Fruit fly (Drosophila melanogaster): Measurements from ENCODE around the gene CG10793.
A peak's percentile ranks its signal among the peaks of the same experiment; 100 is the strongest.

The CG10793 gene

dm6 chrX:3349598-3350237, 33.5 kb upstream of the CG10793 start:
- TF ChIP-seq CG4496 (GFP tag; IDR thresholded peaks at IDR 0.05) (no peak), Pif1A (GFP tag; optimal IDR thresholded peaks at IDR 0.05) (no peak)

DNA sequence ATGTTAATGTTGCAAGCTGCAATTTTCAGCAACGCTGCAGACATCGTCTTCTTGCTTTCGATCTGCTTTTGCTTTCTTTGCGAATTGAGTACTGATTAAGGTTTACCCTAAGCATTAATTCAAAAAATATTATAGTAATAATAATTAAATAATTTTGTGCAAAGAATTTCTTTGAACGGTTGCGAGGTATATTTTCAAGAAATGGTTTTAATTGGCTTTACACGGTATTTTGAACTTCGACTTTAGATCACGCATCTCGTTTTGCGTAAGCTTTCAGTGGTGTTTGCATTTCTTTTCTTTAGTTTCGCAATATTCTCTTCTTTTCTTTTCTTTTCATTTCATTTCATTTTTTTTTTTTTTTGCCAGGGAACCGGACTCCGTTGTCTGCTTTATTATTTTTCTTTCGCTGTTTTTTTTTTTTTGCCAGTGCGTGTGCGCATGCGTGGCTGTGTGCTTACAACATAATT, 30.5 kb upstream of the CG10793 start:
- TF ChIP-seq fd96Ca (GFP tag; IDR thresholded peaks at IDR 0.05) = no peak
- peak; percentile 53 for TF ChIP-seq CG9948 (tag; optimal IDR thresholded peaks at IDR 0.05)
- peak; percentile 75; the same call in 1 of the 3 replicates for TF ChIP-seq CG4496 (GFP tag; IDR thresholded peaks at IDR 0.05)
- no peak for TF ChIP-seq CG10348 (GFP tag; IDR thresholded peaks at IDR 0.05)
- peak; percentile 74 for TF ChIP-seq CG14655 (GFP tag; optimal IDR thresholded peaks at IDR 0.05)
- peak; percentile 14; the same call in 1 of the 2 replicates for TF ChIP-seq Ets98B (GFP tag; IDR thresholded peaks at IDR 0.05)
- peak; percentile 65 for TF ChIP-seq CG8159 (tag; optimal IDR thresholded peaks at IDR 0.05)
- TF ChIP-seq Snoo (tag; optimal IDR thresholded peaks at IDR 0.05) = peak; percentile 80
- TF ChIP-seq CG13204 (GFP tag; optimal IDR thresholded peaks at IDR 0.05) = peak; percentile 62
- peak; percentile 47 for TF ChIP-seq CG17806 (tag; optimal IDR thresholded peaks at IDR 0.05)
- peak; percentile 51 for TF ChIP-seq CG34367 (tag; optimal IDR thresholded peaks at IDR 0.05)
- TF ChIP-seq rn (GFP tag; IDR thresholded peaks at IDR 0.05) = no peak
- peak; percentile 77 for TF ChIP-seq CG12605 (GFP tag; IDR thresholded peaks at IDR 0.05)
- peak; percentile 60 for TF ChIP-seq Pif1B (GFP tag; optimal IDR thresholded peaks at IDR 0.05)
- TF ChIP-seq EcR (GFP tag; optimal IDR thresholded peaks at IDR 0.05) = no peak
- peak; percentile 66 for TF ChIP-seq gl (tag; optimal IDR thresholded peaks at IDR 0.05)
- peak; percentile 74 for TF ChIP-seq Pif1A (GFP tag; optimal IDR thresholded peaks at IDR 0.05)
- TF ChIP-seq CG32121 (GFP tag; IDR thresholded peaks at IDR 0.05) = no peak
- TF ChIP-seq D1 (tag; optimal IDR thresholded peaks at IDR 0.05) = no peak
- peak; percentile 46 for TF ChIP-seq CG8301 (tag; optimal IDR thresholded peaks at IDR 0.05)
- TF ChIP-seq CG15710 (tag; optimal IDR thresholded peaks at IDR 0.05) = peak; percentile 60

dm6 chrX:3344439-3345308, 28.5 kb upstream of the CG10793 start:
- TF ChIP-seq fd96Ca (GFP tag; IDR thresholded peaks at IDR 0.05) (no peak), Ets98B (GFP tag; IDR thresholded peaks at IDR 0.05) (no peak), D1 (tag; optimal IDR thresholded peaks at IDR 0.05) (no peak), CG12605 (GFP tag; IDR thresholded peaks at IDR 0.05) (no peak), CG15710 (tag; optimal IDR thresholded peaks at IDR 0.05) (no peak), CG17806 (tag; optimal IDR thresholded peaks at IDR 0.05) (no peak), Pif1B (GFP tag; optimal IDR thresholded peaks at IDR 0.05) (no peak), CG13204 (GFP tag; optimal IDR thresholded peaks at IDR 0.05) (no peak), Snoo (tag; optimal IDR thresholded peaks at IDR 0.05) (no peak), CG8301 (tag; optimal IDR thresholded peaks at IDR 0.05) (no peak), CG34367 (tag; optimal IDR thresholded peaks at IDR 0.05) (no peak), EcR (GFP tag; optimal IDR thresholded peaks at IDR 0.05) (no peak), CG4496 (GFP tag; IDR thresholded peaks at IDR 0.05) (no peak), CG14655 (GFP tag; optimal IDR thresholded peaks at IDR 0.05) (no peak), CG8159 (tag; optimal IDR thresholded peaks at IDR 0.05) (no peak), CG10348 (GFP tag; IDR thresholded peaks at IDR 0.05) (no peak), CG32121 (GFP tag; IDR thresholded peaks at IDR 0.05) (no peak), gl (tag; optimal IDR thresholded peaks at IDR 0.05) (no peak)

dm6 chrX:3343680-3344079, 27.5 kb upstream of the CG10793 start:
- TF ChIP-seq CG17806 (tag; optimal IDR thresholded peaks at IDR 0.05) = no peak
- TF ChIP-seq D1 (tag; optimal IDR thresholded peaks at IDR 0.05) = peak; percentile 64

dm6 chrX:3332528-3332927, 16.3 kb upstream of the CG10793 start:
- no peak for TF ChIP-seq CG8159 (tag; optimal IDR thresholded peaks at IDR 0.05)
- TF ChIP-seq Snoo (tag; optimal IDR thresholded peaks at IDR 0.05) = no peak
- TF ChIP-seq Pif1A (GFP tag; optimal IDR thresholded peaks at IDR 0.05) = no peak
- TF ChIP-seq EcR (GFP tag; optimal IDR thresholded peaks at IDR 0.05) = no peak
- TF ChIP-seq CG10348 (GFP tag; IDR thresholded peaks at IDR 0.05) = no peak
- TF ChIP-seq CG34367 (tag; optimal IDR thresholded peaks at IDR 0.05) = no peak
- no peak for TF ChIP-seq CG17806 (tag; optimal IDR thresholded peaks at IDR 0.05)
- no peak for TF ChIP-seq CG12605 (GFP tag; IDR thresholded peaks at IDR 0.05)
- no peak for TF ChIP-seq CG9948 (tag; optimal IDR thresholded peaks at IDR 0.05)
- no peak for TF ChIP-seq Ets98B (GFP tag; IDR thresholded peaks at IDR 0.05)

- TF ChIP-seq CG4496 (GFP tag; IDR thresholded peaks at IDR 0.05) (peak; percentile 96), Pif1B (GFP tag; optimal IDR thresholded peaks at IDR 0.05) (peak; percentile 75), CG17806 (tag; optimal IDR thresholded peaks at IDR 0.05) (peak; percentile 55), CG15710 (tag; optimal IDR thresholded peaks at IDR 0.05) (peak; percentile 49), CG8301 (tag; optimal IDR thresholded peaks at IDR 0.05) (peak; percentile 61), CG34367 (tag; optimal IDR thresholded peaks at IDR 0.05) (peak; percentile 38), Snoo (tag; optimal IDR thresholded peaks at IDR 0.05) (peak; percentile 62), CG8159 (tag; optimal IDR thresholded peaks at IDR 0.05) (peak; percentile 61), CG32121 (GFP tag; IDR thresholded peaks at IDR 0.05) (peak; percentile 91), EcR (GFP tag; optimal IDR thresholded peaks at IDR 0.05) (no peak), gl (tag; optimal IDR thresholded peaks at IDR 0.05) (peak; percentile 82), CG10348 (GFP tag; IDR thresholded peaks at IDR 0.05) (peak; percentile 59; the same call in 1 of the 2 replicates), fd96Ca (GFP tag; IDR thresholded peaks at IDR 0.05) (peak; percentile 95), D1 (tag; optimal IDR thresholded peaks at IDR 0.05) (no peak), Pif1A (GFP tag; optimal IDR thresholded peaks at IDR 0.05) (peak; percentile 78), CG9948 (tag; optimal IDR thresholded peaks at IDR 0.05) (peak; percentile 42), CG14655 (GFP tag; optimal IDR thresholded peaks at IDR 0.05) (peak; percentile 75), Ets98B (GFP tag; IDR thresholded peaks at IDR 0.05) (peak; percentile 92), rn (GFP tag; IDR thresholded peaks at IDR 0.05) (peak; percentile 66; the same call in 1 of the 2 replicates), CG13204 (GFP tag; optimal IDR thresholded peaks at IDR 0.05) (no peak), CG12605 (GFP tag; IDR thresholded peaks at IDR 0.05) (peak; percentile 88)
Observed at dm6 chrX:3328980-3329379, 12.8 kb upstream of the CG10793 start.

Measured in whole organism, pupa.